Fruit fly (Drosophila melanogaster): Measurements from ENCODE around the gene CG2540.

Gene CG2540

DNA sequence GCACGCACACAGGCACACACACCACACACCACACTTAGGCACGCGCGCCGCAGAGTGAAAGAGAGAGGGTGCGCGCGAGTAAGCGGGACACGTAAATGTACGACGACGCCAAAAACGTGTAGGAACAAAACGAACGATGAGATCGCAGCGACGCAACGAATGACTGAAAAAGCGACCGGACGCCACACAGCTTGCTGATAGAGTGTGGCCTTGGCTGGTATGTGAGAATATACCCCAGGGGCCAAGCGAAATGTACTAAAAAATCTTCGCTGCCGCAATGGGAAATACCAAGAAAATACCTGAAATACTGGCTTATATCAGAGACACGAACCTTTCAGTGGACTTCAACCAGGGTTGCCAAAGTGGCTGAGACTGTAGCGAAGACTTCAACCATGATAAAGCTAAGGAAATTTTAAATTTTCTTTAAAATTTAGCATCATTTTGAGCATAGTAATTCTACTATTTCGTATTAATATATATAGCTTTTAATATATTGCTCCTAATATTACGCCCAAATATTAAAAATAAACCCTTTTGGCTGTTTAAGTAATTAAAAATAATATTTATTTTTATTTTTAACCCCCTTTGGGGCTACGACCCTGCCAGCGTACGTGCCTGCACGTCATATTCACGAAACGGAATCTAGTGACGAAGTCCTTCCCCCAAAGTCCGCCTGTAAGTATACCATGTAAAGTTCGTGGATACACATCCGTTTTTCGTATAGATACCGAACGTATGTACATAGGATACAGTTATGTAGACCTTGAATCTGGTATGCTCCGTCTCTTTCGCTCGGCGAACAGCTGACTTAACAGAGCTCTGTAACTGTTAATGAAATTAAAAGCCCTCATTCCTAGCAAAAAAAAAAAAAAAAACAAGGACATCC lies 46.5 kb upstream of the CG2540 start, which contains the start of gene Pits:
Gene Pits, minus strand, starts transcription at position 210 of the 886 bp plus-strand sequence.
- TF ChIP-seq fd96Ca (GFP tag; IDR thresholded peaks at IDR 0.05) (peak; percentile 76), gl (tag; optimal IDR thresholded peaks at IDR 0.05) (no peak), CG14655 (GFP tag; optimal IDR thresholded peaks at IDR 0.05) (peak; percentile 16), CG32121 (GFP tag; IDR thresholded peaks at IDR 0.05) (peak; percentile 55), CG9948 (tag; optimal IDR thresholded peaks at IDR 0.05) (no peak), Ets98B (GFP tag; IDR thresholded peaks at IDR 0.05) (peak; percentile 55; the same call in 1 of the 2 replicates), CG12605 (GFP tag; IDR thresholded peaks at IDR 0.05) (peak; percentile 68), Snoo (tag; optimal IDR thresholded peaks at IDR 0.05) (no peak), Pif1B (GFP tag; optimal IDR thresholded peaks at IDR 0.05) (no peak), CG4496 (GFP tag; IDR thresholded peaks at IDR 0.05) (peak; percentile 64), rn (GFP tag; IDR thresholded peaks at IDR 0.05) (no peak), CG17806 (tag; optimal IDR thresholded peaks at IDR 0.05) (no peak), CG10348 (GFP tag; IDR thresholded peaks at IDR 0.05) (no peak), CG13204 (GFP tag; optimal IDR thresholded peaks at IDR 0.05) (peak; percentile 89), CG15710 (tag; optimal IDR thresholded peaks at IDR 0.05) (peak; percentile 6), EcR (GFP tag; optimal IDR thresholded peaks at IDR 0.05) (peak; percentile 50), CG8159 (tag; optimal IDR thresholded peaks at IDR 0.05) (peak; percentile 39), CG8301 (tag; optimal IDR thresholded peaks at IDR 0.05) (no peak), CG34367 (tag; optimal IDR thresholded peaks at IDR 0.05) (no peak), D1 (tag; optimal IDR thresholded peaks at IDR 0.05) (no peak), Pif1A (GFP tag; optimal IDR thresholded peaks at IDR 0.05) (no peak)

DNA sequence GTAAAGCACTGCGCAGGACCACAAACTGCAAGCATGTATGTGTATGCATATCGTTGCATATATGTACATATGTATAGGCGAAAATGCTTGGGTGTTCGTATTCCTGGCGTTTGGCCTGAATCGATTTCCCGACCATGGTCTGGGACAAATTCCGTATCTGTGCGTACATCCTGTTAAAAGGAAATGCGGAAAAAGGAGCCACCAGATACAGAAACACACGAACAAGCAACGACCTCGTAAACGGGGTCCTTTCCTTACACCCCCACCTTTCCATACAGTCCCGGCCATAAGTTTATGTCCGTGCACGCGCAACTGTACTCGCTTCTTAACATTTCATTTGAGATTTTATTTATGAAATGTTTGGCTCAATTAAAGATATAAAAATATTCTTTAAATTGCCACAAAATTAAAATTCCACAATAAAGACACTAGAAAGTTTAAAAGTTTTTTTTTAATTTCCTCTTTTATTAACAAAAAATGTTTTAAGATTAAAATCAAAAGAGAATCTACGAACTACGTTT lies 45.7 kb upstream of the CG2540 start:
- no peak for TF ChIP-seq CG8301 (tag; optimal IDR thresholded peaks at IDR 0.05)
- no peak for TF ChIP-seq Ets98B (GFP tag; IDR thresholded peaks at IDR 0.05)
- TF ChIP-seq D1 (tag; optimal IDR thresholded peaks at IDR 0.05): no peak
- TF ChIP-seq CG4496 (GFP tag; IDR thresholded peaks at IDR 0.05): no peak
- no peak for TF ChIP-seq CG9948 (tag; optimal IDR thresholded peaks at IDR 0.05)
- TF ChIP-seq Pif1B (GFP tag; optimal IDR thresholded peaks at IDR 0.05): no peak
- TF ChIP-seq CG15710 (tag; optimal IDR thresholded peaks at IDR 0.05): no peak

DNA sequence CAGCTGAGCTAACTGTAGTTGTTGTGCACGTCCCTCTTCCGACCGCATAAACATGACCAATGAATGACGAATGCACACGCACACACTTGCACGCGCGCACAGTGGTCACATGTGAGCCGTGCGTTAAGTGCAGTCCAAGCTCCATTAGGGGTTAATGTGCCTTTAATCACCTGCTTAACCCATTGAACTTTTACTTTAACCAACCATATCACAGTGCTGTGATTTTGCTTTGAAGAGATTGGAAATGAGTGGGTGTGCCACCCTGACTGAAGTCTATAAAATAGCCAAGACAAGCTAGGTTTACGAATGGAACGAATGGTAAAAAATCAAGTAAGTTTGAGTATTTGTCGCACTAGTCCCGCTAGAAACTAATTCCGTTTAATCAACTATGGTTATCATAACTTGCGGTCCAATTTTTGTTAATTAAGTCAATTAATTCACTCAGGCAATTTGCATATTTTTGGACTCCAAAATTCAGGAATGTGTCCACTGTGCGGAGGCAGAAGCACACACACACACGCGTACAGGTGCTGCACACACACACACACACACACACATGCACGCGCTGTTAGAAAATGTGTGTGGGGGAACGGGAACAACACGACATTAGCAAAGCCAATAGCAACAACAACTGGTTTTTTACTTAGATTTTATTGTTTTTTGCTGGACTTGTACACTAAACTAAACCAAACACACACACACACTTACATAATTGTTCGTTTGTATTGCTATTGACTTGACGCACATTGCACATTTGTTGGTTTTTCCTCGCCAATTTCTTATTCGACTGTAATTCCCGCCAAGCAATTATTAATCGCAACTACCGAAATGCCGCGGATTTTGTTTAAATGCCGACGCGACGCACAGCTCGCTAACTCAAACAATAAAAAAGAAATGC lies 38.2 kb upstream of the CG2540 start:
- TF ChIP-seq Ets98B (GFP tag; IDR thresholded peaks at IDR 0.05): no peak; the same call in 1 of the 2 replicates
- TF ChIP-seq Pif1A (GFP tag; optimal IDR thresholded peaks at IDR 0.05): peak; percentile 73
- TF ChIP-seq CG9948 (tag; optimal IDR thresholded peaks at IDR 0.05): peak; percentile 68
- no peak for TF ChIP-seq CG12605 (GFP tag; IDR thresholded peaks at IDR 0.05)
- TF ChIP-seq CG4496 (GFP tag; IDR thresholded peaks at IDR 0.05): peak; percentile 16; the same call in 2 of the 3 replicates
- TF ChIP-seq EcR (GFP tag; optimal IDR thresholded peaks at IDR 0.05): peak; percentile 77
- peak; percentile 66 for TF ChIP-seq Snoo (tag; optimal IDR thresholded peaks at IDR 0.05)
- TF ChIP-seq D1 (tag; optimal IDR thresholded peaks at IDR 0.05): peak; percentile 20
- TF ChIP-seq CG13204 (GFP tag; optimal IDR thresholded peaks at IDR 0.05): peak; percentile 45
- TF ChIP-seq CG8159 (tag; optimal IDR thresholded peaks at IDR 0.05): peak; percentile 72
- TF ChIP-seq CG8301 (tag; optimal IDR thresholded peaks at IDR 0.05): peak; percentile 73
- peak; percentile 39 for TF ChIP-seq CG17806 (tag; optimal IDR thresholded peaks at IDR 0.05)
- peak; percentile 12 for TF ChIP-seq Pif1B (GFP tag; optimal IDR thresholded peaks at IDR 0.05)
- no peak for TF ChIP-seq rn (GFP tag; IDR thresholded peaks at IDR 0.05)
- TF ChIP-seq CG34367 (tag; optimal IDR thresholded peaks at IDR 0.05): peak; percentile 42
- TF ChIP-seq CG15710 (tag; optimal IDR thresholded peaks at IDR 0.05): peak; percentile 66
- peak; percentile 61; the same call in 2 of the 3 replicates for TF ChIP-seq fd96Ca (GFP tag; IDR thresholded peaks at IDR 0.05)
- TF ChIP-seq CG10348 (GFP tag; IDR thresholded peaks at IDR 0.05): no peak
- peak; percentile 80 for TF ChIP-seq CG14655 (GFP tag; optimal IDR thresholded peaks at IDR 0.05)
- peak; percentile 56 for TF ChIP-seq CG32121 (GFP tag; IDR thresholded peaks at IDR 0.05)

DNA sequence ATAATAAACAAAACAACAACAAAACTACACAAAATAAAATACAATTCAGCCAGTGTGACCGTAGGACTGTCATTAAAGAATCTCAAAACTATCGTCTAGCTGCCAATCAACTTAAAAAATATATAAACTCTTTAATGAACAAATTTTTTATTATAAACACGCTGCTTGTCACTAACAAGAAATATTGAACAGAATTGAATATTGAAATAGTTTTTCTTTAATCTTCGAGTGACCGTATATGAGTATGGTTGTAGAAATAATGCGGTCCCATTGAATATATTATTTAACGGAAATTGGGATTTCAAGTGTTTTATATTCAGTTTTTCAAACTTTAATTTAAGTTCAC lies 37.6 kb upstream of the CG2540 start, which contains the start of gene LIMK1:
Gene LIMK1, minus strand, starts transcription at position 73 of the 346 bp plus-strand sequence.
- no peak for TF ChIP-seq EcR (GFP tag; optimal IDR thresholded peaks at IDR 0.05)
- TF ChIP-seq Snoo (tag; optimal IDR thresholded peaks at IDR 0.05): no peak
- TF ChIP-seq CG34367 (tag; optimal IDR thresholded peaks at IDR 0.05): peak; percentile 12
- no peak for TF ChIP-seq CG12605 (GFP tag; IDR thresholded peaks at IDR 0.05)
- TF ChIP-seq CG15710 (tag; optimal IDR thresholded peaks at IDR 0.05): no peak

DNA sequence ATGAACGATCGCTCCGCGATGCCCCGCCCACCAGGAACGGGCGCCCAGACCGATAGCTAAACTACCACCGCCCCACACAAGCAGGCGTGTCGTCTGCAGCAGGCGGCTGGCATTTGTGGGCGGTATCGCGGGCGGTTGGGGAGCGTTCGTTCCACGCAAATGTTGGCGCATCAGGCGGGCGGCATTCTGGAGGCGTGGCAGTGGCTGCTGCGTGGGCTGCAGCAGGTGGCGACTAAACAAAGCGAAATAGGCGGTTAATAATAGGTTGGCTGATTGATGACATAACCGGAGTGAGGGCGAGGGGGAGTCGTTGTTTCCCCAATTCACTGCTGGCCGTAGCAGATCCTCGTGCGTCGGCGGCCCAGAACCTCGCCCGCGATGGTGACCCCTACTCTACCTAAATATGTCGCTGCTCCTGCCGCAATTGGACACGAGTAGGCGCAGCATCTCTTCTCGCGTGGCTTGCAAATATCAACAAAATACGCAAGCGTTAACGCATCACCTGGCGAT lies 34.5 kb upstream of the CG2540 start:
- no peak for TF ChIP-seq CG9948 (tag; optimal IDR thresholded peaks at IDR 0.05)
- TF ChIP-seq Ets98B (GFP tag; IDR thresholded peaks at IDR 0.05): no peak
- TF ChIP-seq Pif1B (GFP tag; optimal IDR thresholded peaks at IDR 0.05): no peak
- TF ChIP-seq CG4496 (GFP tag; IDR thresholded peaks at IDR 0.05): no peak
- no peak for TF ChIP-seq Snoo (tag; optimal IDR thresholded peaks at IDR 0.05)
- no peak for TF ChIP-seq CG8159 (tag; optimal IDR thresholded peaks at IDR 0.05)
- no peak for TF ChIP-seq CG17806 (tag; optimal IDR thresholded peaks at IDR 0.05)
- no peak for TF ChIP-seq CG10348 (GFP tag; IDR thresholded peaks at IDR 0.05)
- no peak for TF ChIP-seq CG32121 (GFP tag; IDR thresholded peaks at IDR 0.05)
- TF ChIP-seq fd96Ca (GFP tag; IDR thresholded peaks at IDR 0.05): no peak
- no peak for TF ChIP-seq Pif1A (GFP tag; optimal IDR thresholded peaks at IDR 0.05)
- no peak for TF ChIP-seq CG13204 (GFP tag; optimal IDR thresholded peaks at IDR 0.05)

Measured in whole organism, pupa.